Worm (Caenorhabditis elegans) whole organism, L4 larva: ENCODE measurements around the gene clec-266.

Experiments
- F10B5.3 ChIP-seq: sonication (generic microtip); optimal IDR thresholded peaks from 2 replicates; lab custom pipeline; 2016; ENCODE audit warnings: mild to moderate bottlenecking, missing genetic modification characterization, missing compliant biosample characterization
- F49E8.2 ChIP-seq: sonication (generic microtip); optimal IDR thresholded peaks from 2 replicates; lab custom pipeline; 2016; ENCODE audit warnings: missing compliant biosample characterization, mild to moderate bottlenecking, missing genetic modification characterization, borderline replicate concordance
- Y105C5A.15 ChIP-seq: fragments of 200-800 bp; sonication (Bioruptor generic); IDR thresholded peaks from 2 replicates; pipeline ENCODE4 v1.3.6; 2022; ENCODE audit warnings: missing genetic modification characterization, missing compliant biosample characterization
- Y75B8A.6 ChIP-seq: fragments of 200-800 bp; sonication (Bioruptor generic); IDR thresholded peaks from 2 replicates; pipeline ENCODE4 v1.3.6; 2022; ENCODE audit warnings: missing genetic modification reagents, missing genetic modification characterization, missing compliant biosample characterization
- ZK337.2 ChIP-seq: fragments of 200-800 bp; sonication (Bioruptor generic); IDR thresholded peaks from 2 replicates; pipeline ENCODE4 v1.3.6; 2022; ENCODE audit warnings: missing genetic modification reagents, missing genetic modification characterization, missing compliant biosample characterization
- ama-1 ChIP-seq: fragments of 150-350 bp; optimal IDR thresholded peaks from 2 replicates; lab custom pipeline; 2014; ENCODE audit warnings: inconsistent platforms, mixed read lengths
- ceh-20 ChIP-seq: fragments of 200-800 bp; sonication (Bioruptor generic); IDR thresholded peaks from 2 replicates; pipeline ENCODE4 v1.3.6; 2022; ENCODE audit warnings: missing genetic modification reagents, missing genetic modification characterization, missing compliant biosample characterization
- ceh-32 ChIP-seq: sonication (generic microtip); optimal IDR thresholded peaks from 2 replicates; lab custom pipeline; 2016; ENCODE audit warnings: mild to moderate bottlenecking, missing genetic modification characterization, missing compliant biosample characterization; ENCODE audit not compliant: poor library complexity
- ceh-44 ChIP-seq: fragments of 200-800 bp; sonication (Bioruptor generic); IDR thresholded peaks from 2 replicates; pipeline ENCODE4 v1.3.6; 2022; ENCODE audit warnings: missing genetic modification reagents, missing genetic modification characterization, missing compliant biosample characterization
- ceh-82 ChIP-seq: sonication (generic microtip); optimal IDR thresholded peaks from 2 replicates; lab custom pipeline; 2017; ENCODE audit warnings: missing biosample characterization, missing genetic modification characterization
- ctbp-1 ChIP-seq: fragments of 200-800 bp; sonication (Bioruptor generic); IDR thresholded peaks from 2 replicates; pipeline ENCODE4 v1.3.6; 2022; ENCODE audit warnings: missing genetic modification reagents, missing genetic modification characterization, missing compliant biosample characterization
- daf-8 ChIP-seq: fragments of 200-800 bp; sonication (Bioruptor generic); IDR thresholded peaks from 2 replicates; pipeline ENCODE4 v1.3.6; 2022; ENCODE audit warnings: missing genetic modification characterization, missing compliant biosample characterization
- dpl-1 ChIP-seq: fragments of 150-350 bp; optimal IDR thresholded peaks from 2 replicates; lab custom pipeline; 2014; ENCODE audit warnings: missing biosample characterization, missing genetic modification reagents, missing genetic modification characterization
- egl-27 ChIP-seq: sonication (generic microtip); optimal IDR thresholded peaks from 3 replicates; lab custom pipeline; 2017; ENCODE audit warnings: missing biosample characterization, missing genetic modification reagents, missing genetic modification characterization
- fkh-10 ChIP-seq: fragments of 150-350 bp; optimal IDR thresholded peaks from 2 replicates; lab custom pipeline; 2014; ENCODE audit warnings: missing biosample characterization, missing genetic modification reagents, missing genetic modification characterization
- hif-1 ChIP-seq, 2 experiments: sonication (generic microtip); optimal IDR thresholded peaks; 2 replicates each; lab custom pipeline; 2016 to 2017; ENCODE audit warnings: missing compliant biosample characterization in 2 of 2, missing genetic modification characterization in 2 of 2, missing genetic modification reagents in 2 of 2, missing genotype in 2 of 2, mild to moderate bottlenecking in 1 of 2
- lin-13 ChIP-seq: fragments of 150-350 bp; optimal IDR thresholded peaks from 2 replicates; lab custom pipeline; 2014; ENCODE audit warnings: missing biosample characterization, missing genetic modification reagents, missing genetic modification characterization
- lin-15B ChIP-seq: fragments of 150-350 bp; sonication (generic microtip); optimal IDR thresholded peaks from 3 replicates; lab custom pipeline; 2014; ENCODE audit warnings: missing biosample characterization, missing genetic modification characterization
- lin-29 ChIP-seq: fragments of 200-800 bp; sonication (Bioruptor generic); IDR thresholded peaks from 2 replicates; pipeline ENCODE4 v1.3.6; 2022; ENCODE audit warnings: missing genetic modification reagents, missing genetic modification characterization, missing compliant biosample characterization
- lin-38 ChIP-seq: fragments of 200-800 bp; sonication (Bioruptor generic); IDR thresholded peaks from 2 replicates; pipeline ENCODE4 v1.3.6; 2022; ENCODE audit warnings: missing genetic modification reagents, missing genetic modification characterization, missing compliant biosample characterization
- lin-39 ChIP-seq: fragments of 150-350 bp; optimal IDR thresholded peaks from 2 replicates; lab custom pipeline; 2014; ENCODE audit warnings: missing biosample characterization, missing genetic modification reagents, missing genetic modification characterization
- mdt-29 ChIP-seq: fragments of 200-800 bp; sonication (Bioruptor generic); IDR thresholded peaks from 2 replicates; pipeline ENCODE4 v1.3.6; 2022; ENCODE audit warnings: missing genetic modification reagents, missing genetic modification characterization, missing compliant biosample characterization
- mes-2 ChIP-seq: sonication (generic microtip); optimal IDR thresholded peaks from 2 replicates; lab custom pipeline; 2016; ENCODE audit warnings: missing genotype, mild to moderate bottlenecking, missing genetic modification characterization, missing compliant biosample characterization; ENCODE audit not compliant: poor library complexity, severe bottlenecking
- nhr-11 ChIP-seq: fragments of 150-350 bp; optimal IDR thresholded peaks from 2 replicates; lab custom pipeline; 2014; ENCODE audit warnings: missing biosample characterization, missing genetic modification characterization
- nhr-25 ChIP-seq: sonication (generic microtip); optimal IDR thresholded peaks from 2 replicates; lab custom pipeline; 2017; ENCODE audit warnings: missing genetic modification characterization, mild to moderate bottlenecking, missing compliant biosample characterization, antibody characterized with exemption, moderate library complexity, borderline replicate concordance; ENCODE audit not compliant: insufficient read depth
- nhr-28 ChIP-seq: fragments of 150-350 bp; optimal IDR thresholded peaks from 2 replicates; lab custom pipeline; 2014; ENCODE audit warnings: missing biosample characterization, missing genetic modification characterization
- nhr-42 ChIP-seq: fragments of 200-800 bp; sonication (Bioruptor generic); IDR thresholded peaks from 2 replicates; pipeline ENCODE4 v1.3.6; 2022; ENCODE audit warnings: missing genetic modification characterization, missing compliant biosample characterization
- nhr-48 ChIP-seq: sonication (generic microtip); optimal IDR thresholded peaks from 2 replicates; lab custom pipeline; 2016; ENCODE audit warnings: mild to moderate bottlenecking, missing genetic modification characterization, missing compliant biosample characterization
- nhr-76 ChIP-seq: fragments of 150-350 bp; optimal IDR thresholded peaks from 2 replicates; lab custom pipeline; 2014; ENCODE audit warnings: missing biosample characterization, missing genetic modification characterization
- pha-4 ChIP-seq, 2 experiments: fragments of 150-350 bp in 1 of 2; fragments of 200-800 bp in 1 of 2; sonication (Bioruptor generic) in 1 of 2; IDR thresholded peaks in 1 of 2; optimal IDR thresholded peaks in 1 of 2; 2 replicates each; pipeline versions ENCODE4 v1.3.6 to Lab custom; 2014 to 2022; ENCODE audit warnings: missing genetic modification characterization in 2 of 2, missing genetic modification reagents in 2 of 2, missing biosample characterization in 1 of 2, missing compliant biosample characterization in 1 of 2
- php-3 ChIP-seq: fragments of 200-800 bp; sonication (Bioruptor generic); IDR thresholded peaks from 2 replicates; pipeline ENCODE4 v1.3.6; 2022; ENCODE audit warnings: missing genetic modification reagents, missing genetic modification characterization, missing compliant biosample characterization
- pqm-1 ChIP-seq: sonication (generic microtip); optimal IDR thresholded peaks from 2 replicates; lab custom pipeline; 2017; ENCODE audit warnings: missing biosample characterization, missing genetic modification characterization
- sdz-12 ChIP-seq: fragments of 200-800 bp; sonication (Bioruptor generic); optimal IDR thresholded peaks from 2 replicates; lab custom pipeline; 2018; ENCODE audit warnings: mild to moderate bottlenecking, missing genetic modification characterization, missing compliant biosample characterization
- set-16 ChIP-seq: fragments of 200-800 bp; sonication (Bioruptor generic); IDR thresholded peaks from 2 replicates; pipeline ENCODE4 v1.3.6; 2022; ENCODE audit warnings: missing genetic modification reagents, missing genetic modification characterization, missing compliant biosample characterization
- snpc-1.2 ChIP-seq: fragments of 200-800 bp; sonication (Bioruptor generic); IDR thresholded peaks from 2 replicates; pipeline ENCODE4 v1.3.6; 2022; ENCODE audit warnings: missing genetic modification reagents, missing genetic modification characterization, missing compliant biosample characterization
- spr-3 ChIP-seq: fragments of 200-800 bp; sonication (Bioruptor generic); optimal IDR thresholded peaks from 2 replicates; lab custom pipeline; 2018; ENCODE audit warnings: mild to moderate bottlenecking, missing genetic modification characterization, missing compliant biosample characterization
- tra-1 ChIP-seq: fragments of 200-800 bp; sonication (Bioruptor generic); IDR thresholded peaks from 2 replicates; pipeline ENCODE4 v1.3.6; 2022; ENCODE audit warnings: missing genetic modification reagents, missing genetic modification characterization, missing compliant biosample characterization
- unc-130 ChIP-seq: sonication (generic microtip); optimal IDR thresholded peaks from 2 replicates; lab custom pipeline; 2016; ENCODE audit warnings: missing genetic modification reagents, missing genetic modification characterization, missing compliant biosample characterization
- unc-39 ChIP-seq: sonication (generic microtip); optimal IDR thresholded peaks from 2 replicates; lab custom pipeline; 2017; ENCODE audit warnings: missing biosample characterization, missing genetic modification characterization
- vab-7 ChIP-seq: fragments of 200-800 bp; sonication (Bioruptor generic); IDR thresholded peaks from 2 replicates; pipeline ENCODE4 v1.3.6; 2022; ENCODE audit warnings: missing genetic modification reagents, missing genetic modification characterization, missing compliant biosample characterization
- zag-1 ChIP-seq: fragments of 150-350 bp; optimal IDR thresholded peaks from 2 replicates; lab custom pipeline; 2014; ENCODE audit warnings: missing biosample characterization, missing genetic modification characterization
- zfp-3 ChIP-seq: fragments of 200-800 bp; sonication (Bioruptor generic); conservative IDR thresholded peaks from 2 replicates; pipeline ENCODE4 v1.3.6; 2022; ENCODE audit warnings: missing genetic modification reagents, missing genetic modification characterization, missing compliant biosample characterization
- zip-11 ChIP-seq: fragments of 200-800 bp; sonication (Bioruptor generic); IDR thresholded peaks from 2 replicates; pipeline ENCODE4 v1.3.6; 2022; ENCODE audit warnings: missing genetic modification characterization, missing compliant biosample characterization
- ztf-7 ChIP-seq: fragments of 150-350 bp; optimal IDR thresholded peaks from 2 replicates; lab custom pipeline; 2014; ENCODE audit warnings: missing biosample characterization, missing genetic modification characterization

clec-266 gene

ce11 chrX:6653173-6653572, 30.5 kb upstream of the clec-266 start (continued):
- TF ChIP-seq ceh-32 (tag; lab: Kevin White, UChicago) (no peak), php-3 (GFP tag; lab: Robert Waterston, UW) (no peak), F10B5.3 (tag; lab: Kevin White, UChicago) (no peak), ceh-20 (no peak), lin-38 (no peak), nhr-25 (tag; lab: Kevin White, UChicago) (no peak), zag-1 (tag; lab: Kevin White, UChicago) (no peak), mdt-29 (GFP tag; lab: Robert Waterston, UW) (no peak), lin-15B (tag; lab: Kevin White, UChicago) (no peak), lin-13 (no peak), ztf-7 (no peak), lin-39 (tag; lab: Kevin White, UChicago) (no peak), lin-29 (no peak), unc-39 (tag; lab: Kevin White, UChicago) (no peak), egl-27 (tag; lab: Kevin White, UChicago) (no peak), ctbp-1 (GFP tag; lab: Robert Waterston, UW) (no peak), nhr-11 (tag; lab: Kevin White, UChicago) (no peak), nhr-28 (tag; lab: Kevin White, UChicago) (peak; percentile 78), pqm-1 (tag; lab: Kevin White, UChicago) (peak; percentile 56), ama-1 (lab: Kevin White, UChicago) (no peak), nhr-42 (no peak), Y75B8A.6 (GFP tag; lab: Robert Waterston, UW) (no peak), dpl-1 (GFP tag; lab: Kevin White, UChicago) (no peak), mes-2 (tag; lab: Kevin White, UChicago) (no peak), tra-1 (GFP tag; lab: Robert Waterston, UW) (no peak), ceh-82 (tag; lab: Kevin White, UChicago) (no peak), pha-4 (GFP tag; IDR thresholded peaks at IDR 0.05; lab: Robert Waterston, UW) (no peak), pha-4 (tag; optimal IDR thresholded peaks at IDR 0.05; lab: Kevin White, UChicago) (no peak), daf-8 (GFP tag; lab: Robert Waterston, UW) (no peak), zip-11 (GFP tag; lab: Robert Waterston, UW) (no peak), fkh-10 (GFP tag; lab: Kevin White, UChicago) (no peak), ZK337.2 (GFP tag; lab: Robert Waterston, UW) (no peak), spr-3 (GFP tag; lab: Kevin White, UChicago) (no peak), unc-130 (GFP tag; lab: Kevin White, UChicago) (no peak), nhr-48 (peak; percentile 44), sdz-12 (GFP tag; lab: Kevin White, UChicago) (no peak), nhr-76 (no peak), zfp-3 (GFP tag; lab: Robert Waterston, UW) (no peak), vab-7 (GFP tag; lab: Robert Waterston, UW) (no peak), hif-1 (tag; optimal IDR thresholded peaks at IDR 0.05; lab: Kevin White, UChicago) (no peak), set-16 (GFP tag; lab: Robert Waterston, UW) (no peak), ceh-44 (no peak), snpc-1.2 (GFP tag; lab: Robert Waterston, UW) (no peak), F49E8.2 (tag; lab: Kevin White, UChicago) (no peak), Y105C5A.15 (GFP tag; lab: Robert Waterston, UW) (no peak)
